Worm (Caenorhabditis elegans) whole organism, L4 larva: ENCODE data around the gene T06E4.5.
A peak's percentile ranks its signal among the peaks of the same experiment; 100 is the strongest.

Experiments used
- F26F4.8 ChIP-seq: fragments of 200-800 bp; sonication (Bioruptor generic); conservative IDR thresholded peaks from 2 replicates; pipeline ENCODE4 v1.3.6; 2022; ENCODE audit warnings: missing genetic modification characterization, missing compliant biosample characterization
- F44E2.7 ChIP-seq: fragments of 200-800 bp; sonication (Bioruptor generic); IDR thresholded peaks from 2 replicates; pipeline ENCODE4 v2.1.2; 2022; ENCODE audit warnings: missing genetic modification characterization, missing compliant biosample characterization
- R02D3.7 ChIP-seq: fragments of 150-350 bp; sonication (generic microtip); optimal IDR thresholded peaks from 3 replicates; lab custom pipeline; 2014; ENCODE audit warnings: missing biosample characterization, missing genetic modification characterization
- Y48G9A.11 ChIP-seq: fragments of 200-800 bp; sonication (Bioruptor generic); IDR thresholded peaks from 2 replicates; pipeline ENCODE4 v1.3.6; 2022; ENCODE audit warnings: missing genetic modification reagents, missing genetic modification characterization, missing compliant biosample characterization
- aha-1 ChIP-seq: fragments of 150-350 bp; peaks from one replicate; lab custom pipeline; 2014; ENCODE audit warnings: missing biosample characterization, missing genetic modification characterization
- ceh-20 ChIP-seq: fragments of 200-800 bp; sonication (Bioruptor generic); IDR thresholded peaks from 2 replicates; pipeline ENCODE4 v1.3.6; 2022; ENCODE audit warnings: missing genetic modification reagents, missing genetic modification characterization, missing compliant biosample characterization
- cey-2 ChIP-seq: sonication (generic microtip); optimal IDR thresholded peaks from 3 replicates; lab custom pipeline; 2017; ENCODE audit warnings: missing genetic modification characterization, mild to moderate bottlenecking, missing compliant biosample characterization, antibody characterized with exemption, borderline replicate concordance; ENCODE audit not compliant: insufficient read depth
- ctbp-1 ChIP-seq: fragments of 200-800 bp; sonication (Bioruptor generic); IDR thresholded peaks from 2 replicates; pipeline ENCODE4 v1.3.6; 2022; ENCODE audit warnings: missing genetic modification reagents, missing genetic modification characterization, missing compliant biosample characterization
- daf-16 ChIP-seq, 3 experiments: sonication (generic microtip); optimal IDR thresholded peaks; 2 replicates each; lab custom pipeline; 2016 to 2017; ENCODE audit warnings: missing genetic modification characterization in 3 of 3, missing genetic modification reagents in 3 of 3, mild to moderate bottlenecking in 2 of 3, missing compliant biosample characterization in 2 of 3, missing biosample characterization in 1 of 3, moderate library complexity in 1 of 3
- dmd-6 ChIP-seq: fragments of 200-800 bp; sonication (Bioruptor generic); IDR thresholded peaks from 2 replicates; pipeline ENCODE4 v1.3.6; 2022; ENCODE audit warnings: missing genetic modification reagents, missing genetic modification characterization, missing compliant biosample characterization
- dpl-1 ChIP-seq: fragments of 150-350 bp; optimal IDR thresholded peaks from 2 replicates; lab custom pipeline; 2014; ENCODE audit warnings: missing biosample characterization, missing genetic modification reagents, missing genetic modification characterization
- fkh-10 ChIP-seq: fragments of 150-350 bp; optimal IDR thresholded peaks from 2 replicates; lab custom pipeline; 2014; ENCODE audit warnings: missing biosample characterization, missing genetic modification reagents, missing genetic modification characterization
- hif-1 ChIP-seq, 2 experiments: sonication (generic microtip); optimal IDR thresholded peaks; 2 replicates each; lab custom pipeline; 2016 to 2017; ENCODE audit warnings: missing compliant biosample characterization in 2 of 2, missing genetic modification characterization in 2 of 2, missing genetic modification reagents in 2 of 2, missing genotype in 2 of 2, mild to moderate bottlenecking in 1 of 2
- jun-1 ChIP-seq: fragments of 150-350 bp; optimal IDR thresholded peaks from 2 replicates; lab custom pipeline; 2014; ENCODE audit warnings: missing biosample characterization, missing genetic modification reagents, missing genetic modification characterization
- lin-38 ChIP-seq: fragments of 200-800 bp; sonication (Bioruptor generic); IDR thresholded peaks from 2 replicates; pipeline ENCODE4 v1.3.6; 2022; ENCODE audit warnings: missing genetic modification reagents, missing genetic modification characterization, missing compliant biosample characterization
- madf-5 ChIP-seq, 2 experiments: fragments of 200-800 bp; sonication (Bioruptor generic); IDR thresholded peaks; 2 replicates each; pipeline ENCODE4 v1.3.6; 2022; ENCODE audit warnings: missing compliant biosample characterization in 2 of 2, missing genetic modification characterization in 2 of 2
- nhr-237 ChIP-seq: sonication (generic microtip); optimal IDR thresholded peaks from 2 replicates; lab custom pipeline; 2017; ENCODE audit warnings: missing biosample characterization, missing genetic modification characterization
- nhr-25 ChIP-seq: sonication (generic microtip); optimal IDR thresholded peaks from 2 replicates; lab custom pipeline; 2017; ENCODE audit warnings: missing genetic modification characterization, mild to moderate bottlenecking, missing compliant biosample characterization, antibody characterized with exemption, moderate library complexity, borderline replicate concordance; ENCODE audit not compliant: insufficient read depth
- nhr-28 ChIP-seq: fragments of 150-350 bp; optimal IDR thresholded peaks from 2 replicates; lab custom pipeline; 2014; ENCODE audit warnings: missing biosample characterization, missing genetic modification characterization
- nhr-42 ChIP-seq: fragments of 200-800 bp; sonication (Bioruptor generic); IDR thresholded peaks from 2 replicates; pipeline ENCODE4 v1.3.6; 2022; ENCODE audit warnings: missing genetic modification characterization, missing compliant biosample characterization
- nhr-76 ChIP-seq: fragments of 150-350 bp; optimal IDR thresholded peaks from 2 replicates; lab custom pipeline; 2014; ENCODE audit warnings: missing biosample characterization, missing genetic modification characterization
- pha-4 ChIP-seq, 2 experiments: fragments of 150-350 bp in 1 of 2; fragments of 200-800 bp in 1 of 2; sonication (Bioruptor generic) in 1 of 2; IDR thresholded peaks in 1 of 2; optimal IDR thresholded peaks in 1 of 2; 2 replicates each; pipeline versions ENCODE4 v1.3.6 to Lab custom; 2014 to 2022; ENCODE audit warnings: missing genetic modification characterization in 2 of 2, missing genetic modification reagents in 2 of 2, missing biosample characterization in 1 of 2, missing compliant biosample characterization in 1 of 2
- sdz-12 ChIP-seq: fragments of 200-800 bp; sonication (Bioruptor generic); optimal IDR thresholded peaks from 2 replicates; lab custom pipeline; 2018; ENCODE audit warnings: mild to moderate bottlenecking, missing genetic modification characterization, missing compliant biosample characterization
- set-16 ChIP-seq: fragments of 200-800 bp; sonication (Bioruptor generic); IDR thresholded peaks from 2 replicates; pipeline ENCODE4 v1.3.6; 2022; ENCODE audit warnings: missing genetic modification reagents, missing genetic modification characterization, missing compliant biosample characterization
- skn-1 ChIP-seq: fragments of 150-350 bp; optimal IDR thresholded peaks from 2 replicates; lab custom pipeline; 2014; ENCODE audit warnings: missing biosample characterization, missing genetic modification characterization
- unc-62 ChIP-seq, 3 experiments: fragments of 150-350 bp in 1 of 3; sonication (generic microtip); optimal IDR thresholded peaks in 2 of 3; peaks in 1 of 3; 1 replicate in 1 of 3; 2 replicates in 2 of 3; lab custom pipeline; 2014 to 2017; ENCODE audit warnings: missing biosample characterization in 3 of 3, missing genetic modification characterization in 3 of 3, missing genetic modification reagents in 3 of 3, missing genotype in 1 of 3
- zip-11 ChIP-seq: fragments of 200-800 bp; sonication (Bioruptor generic); IDR thresholded peaks from 2 replicates; pipeline ENCODE4 v1.3.6; 2022; ENCODE audit warnings: missing genetic modification characterization, missing compliant biosample characterization
- ztf-11 ChIP-seq: fragments of 150-350 bp; optimal IDR thresholded peaks from 2 replicates; lab custom pipeline; 2014; ENCODE audit warnings: missing biosample characterization, missing genetic modification characterization

Gene T06E4.5

DNA sequence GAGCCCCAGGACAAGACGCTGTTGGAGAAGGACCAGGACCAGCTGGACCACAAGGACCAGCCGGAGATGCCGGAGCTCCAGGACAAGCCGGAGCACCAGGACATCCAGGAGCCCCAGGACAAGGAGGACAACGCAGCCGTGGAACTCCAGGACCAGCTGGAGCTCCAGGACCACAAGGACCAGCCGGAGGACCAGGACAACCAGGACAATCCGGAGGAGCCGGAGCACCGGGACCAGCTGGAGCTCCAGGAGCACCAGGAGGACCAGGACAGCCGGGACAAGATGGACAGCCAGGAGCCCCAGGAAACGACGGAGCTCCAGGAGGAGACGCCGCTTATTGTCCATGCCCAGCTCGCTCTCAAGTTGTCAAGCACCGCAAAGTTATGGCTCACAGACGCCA, 502 bp upstream of the T06E4.5 start (continued):
- TF ChIP-seq jun-1 = no peak
- no peak for TF ChIP-seq sdz-12

DNA sequence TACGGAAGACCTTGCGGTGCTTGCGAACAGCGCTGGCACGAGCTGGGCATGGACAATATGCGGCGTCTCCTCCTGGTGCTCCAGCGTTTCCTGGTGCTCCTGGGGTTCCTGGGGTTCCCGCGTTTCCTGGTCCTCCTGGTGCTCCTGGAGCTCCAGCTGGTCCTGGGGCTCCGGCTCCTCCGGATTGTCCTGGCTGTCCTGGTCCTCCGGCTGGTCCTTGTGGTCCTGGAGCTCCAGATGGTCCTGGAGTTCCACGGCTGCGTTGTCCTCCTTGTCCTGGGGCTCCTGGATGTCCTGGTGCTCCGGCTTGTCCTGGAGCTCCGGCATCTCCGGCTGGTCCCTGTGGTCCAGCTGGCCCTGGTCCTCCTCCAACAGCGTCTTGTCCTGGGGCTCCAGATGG, 1.3 kb downstream of the T06E4.5 start:
- TF ChIP-seq F26F4.8 (GFP tag; lab: Robert Waterston, UW) = 0 out of 2 replicates have a peak, but pooled peaks have one; percentile 4
- TF ChIP-seq madf-5 (GFP tag; IDR thresholded peaks at IDR 0.05; lab: Robert Waterston, UW) = peak in 1 of 2 experiments; percentile 52; a peak in 1 of 4 replicates
- peak; percentile 56; the same call in 1 of the 2 replicates for TF ChIP-seq pha-4 (GFP tag; IDR thresholded peaks at IDR 0.05; lab: Robert Waterston, UW)
- TF ChIP-seq pha-4 (tag; optimal IDR thresholded peaks at IDR 0.05; lab: Kevin White, UChicago) = no peak
- TF ChIP-seq nhr-237 = no peak
- TF ChIP-seq set-16 (GFP tag; lab: Robert Waterston, UW) = peak; percentile 99

ce11 chrV:9633313-9633712, 2.3 kb downstream of the T06E4.5 start, which contains the start of gene col-147:
TSS of gene col-147 (minus strand) at chrV:9633338.
- peak; percentile 11 for TF ChIP-seq cey-2 (tag; lab: Kevin White, UChicago)
- no peak for TF ChIP-seq fkh-10
- TF ChIP-seq daf-16 (GFP tag; optimal IDR thresholded peaks at IDR 0.05; lab: Kevin White, UChicago) = no peak
- TF ChIP-seq daf-16 (tag; optimal IDR thresholded peaks at IDR 0.05; lab: Kevin White, UChicago) = no peak
- peak in 1 of 2 experiments; percentile 83 for TF ChIP-seq unc-62 (GFP tag; optimal IDR thresholded peaks at IDR 0.05 in 1 of 2; lab: Kevin White, UChicago)
- no peak for TF ChIP-seq unc-62 (tag; optimal IDR thresholded peaks at IDR 0.05; lab: Kevin White, UChicago)
- 0 out of 2 replicates have a peak, but pooled peaks have one; percentile 7 for TF ChIP-seq dmd-6 (GFP tag; lab: Robert Waterston, UW)
- peak; percentile 60 for TF ChIP-seq nhr-28 (tag; lab: Kevin White, UChicago)
- no peak for TF ChIP-seq ceh-20 (GFP tag; lab: Robert Waterston, UW)

DNA sequence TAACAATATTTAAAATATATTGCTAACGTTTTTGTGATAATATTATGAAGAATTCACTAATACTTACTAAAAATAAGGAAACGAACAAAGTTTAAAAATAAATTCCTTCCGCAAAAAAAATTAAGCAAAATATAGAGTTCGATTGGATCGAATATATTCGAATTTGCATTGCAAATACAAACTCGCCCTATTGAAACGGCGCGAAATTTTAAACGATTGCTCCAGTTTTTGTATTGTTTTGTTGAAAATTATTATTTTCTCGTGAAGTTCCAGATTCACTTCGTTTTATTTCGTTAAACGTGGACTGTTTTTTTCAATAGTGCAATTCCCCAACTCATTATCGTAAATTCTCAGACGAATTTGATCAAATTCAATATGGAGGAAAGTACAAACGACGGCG, 14.5 kb downstream of the T06E4.5 start, which contains the start of the genes atl-1 and hcp-2:
TSS of gene atl-1 (minus strand) at position 89 of the 400 bp plus-strand sequence.
TSS of gene hcp-2 (plus strand) at position 353 of the 400 bp plus-strand sequence.
- TF ChIP-seq nhr-42 (GFP tag; lab: Robert Waterston, UW) = no peak
- TF ChIP-seq dpl-1 = peak; percentile 62
- TF ChIP-seq, all 104 proteins: peak for 1

ce11 chrV:9651294-9651693, 20.2 kb downstream of the T06E4.5 start, which contains the start of gene T06E4.21:
TSS of gene T06E4.21 (plus strand) at chrV:9651594.
- TF ChIP-seq nhr-76 = no peak
- no peak for TF ChIP-seq skn-1 (tag; lab: Kevin White, UChicago)
- no peak for TF ChIP-seq ctbp-1 (GFP tag; lab: Robert Waterston, UW)
- no peak for TF ChIP-seq cey-2 (tag; lab: Kevin White, UChicago)
- TF ChIP-seq R02D3.7 (tag; lab: Kevin White, UChicago) = no peak
- no peak for TF ChIP-seq zip-11 (GFP tag; lab: Robert Waterston, UW)
- TF ChIP-seq lin-38 = no peak
- TF ChIP-seq aha-1 = no peak
- TF ChIP-seq fkh-10 = no peak
- no peak for TF ChIP-seq F26F4.8 (GFP tag; lab: Robert Waterston, UW)
- TF ChIP-seq ceh-20 (GFP tag; lab: Robert Waterston, UW) = no peak
- TF ChIP-seq hif-1 (tag; optimal IDR thresholded peaks at IDR 0.05; lab: Kevin White, UChicago) = no peak
- TF ChIP-seq nhr-25 = no peak
- no peak for TF ChIP-seq Y48G9A.11 (GFP tag; lab: Robert Waterston, UW)
- TF ChIP-seq F44E2.7 (GFP tag; lab: Robert Waterston, UW) = no peak
- TF ChIP-seq ztf-11 (tag; lab: Kevin White, UChicago) = no peak
- TF ChIP-seq unc-62 (GFP tag; optimal IDR thresholded peaks at IDR 0.05 in 1 of 2; lab: Kevin White, UChicago) = no peak
- no peak for TF ChIP-seq unc-62 (tag; optimal IDR thresholded peaks at IDR 0.05; lab: Kevin White, UChicago)
